Worm (Caenorhabditis elegans): ENCODE measurements around the gene F56C9.8.

Gene F56C9.8

DNA sequence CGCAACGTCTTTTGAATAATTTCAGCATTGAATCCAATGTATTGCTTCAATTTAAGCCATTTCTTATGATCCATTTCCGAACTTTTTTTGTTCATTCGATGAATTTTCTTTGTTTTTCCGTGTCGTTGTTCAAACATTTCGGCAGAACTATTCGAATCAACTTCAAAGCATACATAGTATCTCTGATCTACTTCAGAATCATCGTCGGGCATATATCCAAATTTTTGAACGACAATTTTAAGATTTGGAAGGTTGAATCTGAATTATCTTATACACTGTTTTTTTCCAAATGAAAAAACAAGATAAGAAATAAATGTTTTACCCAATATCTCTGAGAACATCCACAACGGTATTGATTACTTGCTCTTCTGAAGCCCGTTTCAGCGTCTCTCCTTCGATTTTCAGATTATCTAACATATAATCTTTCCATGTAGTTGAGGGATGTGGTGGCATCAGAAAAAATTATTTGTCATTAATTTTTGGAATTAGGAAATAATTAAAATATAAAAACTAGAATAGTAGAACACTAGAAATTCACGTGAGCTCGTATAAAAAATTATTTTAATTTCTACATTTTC, 9.9 kb upstream of the F56C9.8 start, which contains the start of gene lab-2 (continued):
- TF ChIP-seq daf-19 (GFP tag; conservative IDR thresholded peaks at IDR 0.05) = no peak
- no peak for TF ChIP-seq arid-1 (GFP tag; conservative IDR thresholded peaks at IDR 0.05)
- TF ChIP-seq zfp-3 (GFP tag; conservative IDR thresholded peaks at IDR 0.05) = 0 out of 2 replicates have a peak, but pooled peaks have one; percentile 21

DNA sequence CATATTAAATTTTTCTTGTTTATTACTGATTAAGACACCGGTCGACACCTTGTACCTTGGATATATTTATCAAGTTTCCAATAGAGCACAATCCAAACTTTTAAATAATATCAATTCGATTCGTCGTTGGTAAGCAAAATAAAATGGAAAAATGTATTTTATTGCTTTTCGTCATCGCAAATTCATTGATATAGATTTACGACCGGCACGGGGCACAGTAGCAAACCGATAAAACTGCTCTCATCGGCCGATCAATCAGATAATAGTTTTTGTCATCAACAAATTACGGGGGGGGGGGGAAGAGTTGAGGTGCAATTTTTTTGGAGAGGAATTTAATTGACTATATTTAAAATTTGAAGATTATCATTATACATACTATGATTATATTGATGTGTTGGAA, 4.0 kb upstream of the F56C9.8 start:
- no peak for TF ChIP-seq F10B5.3 (tag; optimal IDR thresholded peaks at IDR 0.05)
- no peak for TF ChIP-seq tag-97 (GFP tag; IDR thresholded peaks at IDR 0.05)
- TF ChIP-seq nhr-28 (tag; optimal IDR thresholded peaks at IDR 0.05) = peak; percentile 31
- no peak for TF ChIP-seq rbr-2 (tag; optimal IDR thresholded peaks at IDR 0.05)
- no peak for TF ChIP-seq Y48G9A.11 (GFP tag; IDR thresholded peaks at IDR 0.05)
- TF ChIP-seq mdt-29 (GFP tag; IDR thresholded peaks at IDR 0.05) = no peak
- no peak for TF ChIP-seq Y105C5A.15 (GFP tag; IDR thresholded peaks at IDR 0.05)
- no peak for TF ChIP-seq mdl-1 (tag; optimal IDR thresholded peaks at IDR 0.05)
- no peak for TF ChIP-seq pha-4 (GFP tag; IDR thresholded peaks at IDR 0.05)
- TF ChIP-seq pha-4 (tag; optimal IDR thresholded peaks at IDR 0.05) = no peak
- TF ChIP-seq hmg-1.1 (GFP tag; IDR thresholded peaks at IDR 0.05) = no peak
- no peak for TF ChIP-seq F37D6.2 (tag; optimal IDR thresholded peaks at IDR 0.05)
- TF ChIP-seq T26A8.4 (GFP tag; IDR thresholded peaks at IDR 0.05) = no peak
- peak; percentile 51 for TF ChIP-seq pqm-1 (tag; optimal IDR thresholded peaks at IDR 0.05)
- TF ChIP-seq lin-29 (GFP tag; IDR thresholded peaks at IDR 0.05) = no peak
- 0 out of 2 replicates have a peak, but pooled peaks have one; percentile 25 for TF ChIP-seq dmd-6 (GFP tag; IDR thresholded peaks at IDR 0.05)
- no peak for TF ChIP-seq daf-16 (GFP tag; optimal IDR thresholded peaks at IDR 0.05)
- peak; percentile 45 for TF ChIP-seq daf-16 (tag; optimal IDR thresholded peaks at IDR 0.05)
- no peak for TF ChIP-seq zip-11 (GFP tag; IDR thresholded peaks at IDR 0.05)
- TF ChIP-seq php-3 (GFP tag; IDR thresholded peaks at IDR 0.05) = peak; percentile 58; the same call in 1 of the 2 replicates
- TF ChIP-seq ZK337.2 (GFP tag; IDR thresholded peaks at IDR 0.05) = no peak
- TF ChIP-seq nhr-11 (tag; optimal IDR thresholded peaks at IDR 0.05) = no peak
- peak; percentile 41 for TF ChIP-seq hlh-11 (tag; optimal IDR thresholded peaks at IDR 0.05)
- TF ChIP-seq unc-39 (tag; optimal IDR thresholded peaks at IDR 0.05) = no peak
- TF ChIP-seq unc-130 (GFP tag; optimal IDR thresholded peaks at IDR 0.05) = no peak

DNA sequence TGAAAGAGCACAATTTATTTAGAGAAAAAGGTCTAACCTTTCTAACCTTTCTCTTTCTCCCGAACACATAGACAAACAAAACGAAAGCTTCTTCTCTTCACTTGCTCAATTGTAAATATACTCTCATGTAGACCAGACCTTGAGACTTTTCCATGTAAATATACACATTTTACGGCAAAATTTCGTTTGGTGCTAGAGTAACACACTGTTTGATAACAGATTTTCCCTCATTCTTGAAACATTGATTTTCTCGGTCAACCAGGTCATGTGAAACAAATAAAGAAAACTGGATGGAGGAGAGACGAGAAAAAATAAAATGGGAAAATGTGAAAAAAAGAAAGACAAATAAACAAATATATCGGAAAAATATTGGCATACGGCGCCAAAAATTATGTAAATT, 2.7 kb upstream of the F56C9.8 start:
- no peak for TF ChIP-seq ceh-20 (GFP tag; IDR thresholded peaks at IDR 0.05)
- peak in 1 of 2 experiments; percentile 62 for TF ChIP-seq unc-62 (GFP tag; optimal IDR thresholded peaks at IDR 0.05 in 1 of 2)
- no peak for TF ChIP-seq unc-62 (tag; optimal IDR thresholded peaks at IDR 0.05)
- no peak for TF ChIP-seq mxl-3 (GFP tag; optimal IDR thresholded peaks at IDR 0.05)
- no peak for TF ChIP-seq mdl-1 (tag; optimal IDR thresholded peaks at IDR 0.05)
- TF ChIP-seq dve-1 (tag; optimal IDR thresholded peaks at IDR 0.05; ENCODE audit: insufficient read depth) = peak; percentile 58
- peak; percentile 66 for TF ChIP-seq hlh-30 (tag; optimal IDR thresholded peaks at IDR 0.05; ENCODE audit: insufficient read depth)
- no peak for TF ChIP-seq cey-2 (tag; optimal IDR thresholded peaks at IDR 0.05; ENCODE audit: borderline replicate concordance, insufficient read depth)
- TF ChIP-seq ztf-7 (tag; optimal IDR thresholded peaks at IDR 0.05) = no peak
- no peak for TF ChIP-seq lir-3 (tag; optimal IDR thresholded peaks at IDR 0.05)
- no peak for TF ChIP-seq lin-38 (GFP tag; IDR thresholded peaks at IDR 0.05)
- no peak for TF ChIP-seq dpl-1 (GFP tag; optimal IDR thresholded peaks at IDR 0.05)
- TF ChIP-seq nhr-6 (tag; optimal IDR thresholded peaks at IDR 0.05) = no peak
- no peak for TF ChIP-seq zfp-2 (tag; optimal IDR thresholded peaks at IDR 0.05)
- TF ChIP-seq duxl-1 (tag; optimal IDR thresholded peaks at IDR 0.05; ENCODE audit: poor library complexity) = no peak
- no peak for TF ChIP-seq F37D6.2 (tag; optimal IDR thresholded peaks at IDR 0.05)
- peak; percentile 57 for TF ChIP-seq aha-1 (tag)
- no peak for TF ChIP-seq mdt-29 (GFP tag; IDR thresholded peaks at IDR 0.05)
- TF ChIP-seq daf-16 (GFP tag; optimal IDR thresholded peaks at IDR 0.05) = no peak
- peak; percentile 73 for TF ChIP-seq daf-16 (tag; optimal IDR thresholded peaks at IDR 0.05)
- no peak for TF ChIP-seq zip-11 (GFP tag; IDR thresholded peaks at IDR 0.05)
- no peak for TF ChIP-seq sdz-12 (GFP tag; optimal IDR thresholded peaks at IDR 0.05)
- no peak for TF ChIP-seq vab-7 (GFP tag; IDR thresholded peaks at IDR 0.05)
- peak; percentile 35 for TF ChIP-seq nhr-28 (tag; optimal IDR thresholded peaks at IDR 0.05)
- TF ChIP-seq pha-4 (GFP tag; IDR thresholded peaks at IDR 0.05) = no peak
- peak; percentile 20 for TF ChIP-seq pha-4 (tag; optimal IDR thresholded peaks at IDR 0.05)
- no peak for TF ChIP-seq ama-1 (optimal IDR thresholded peaks at IDR 0.05)
- TF ChIP-seq hlh-11 (tag; optimal IDR thresholded peaks at IDR 0.05) = peak; percentile 12
